Fruit fly (Drosophila melanogaster) whole organism, embryonic: ENCODE data around the gene CG11811.

Source experiments
- Bgb ChIP-seq: fragments of 200-800 bp; sonication (Bioruptor generic); IDR thresholded peaks from 2 replicates; pipeline ENCODE4 v1.3.6; 2022; ENCODE audit warnings: missing biosample characterization, missing genetic modification characterization; ENCODE audit not compliant: partially characterized antibody
- CG10366 ChIP-seq: fragments of 200-800 bp; sonication (Bioruptor generic); IDR thresholded peaks from 2 replicates; pipeline ENCODE4 v1.3.6; 2022; ENCODE audit warnings: missing biosample characterization, missing genetic modification characterization
- CG12236 ChIP-seq: fragments of 200-800 bp; sonication (Bioruptor generic); optimal IDR thresholded peaks from 2 replicates; lab custom pipeline; 2016; ENCODE audit warnings: missing biosample characterization, missing genetic modification characterization
- CG13424 ChIP-seq: fragments of 200-800 bp; sonication (Bioruptor generic); optimal IDR thresholded peaks from 2 replicates; lab custom pipeline; 2019; ENCODE audit warnings: missing biosample characterization, mild to moderate bottlenecking, missing genetic modification characterization, moderate library complexity
- CG15514 ChIP-seq: fragments of 200-800 bp; sonication (Bioruptor generic); optimal IDR thresholded peaks from 3 replicates; lab custom pipeline; 2017; ENCODE audit warnings: missing biosample characterization, missing genetic modification characterization, mild to moderate bottlenecking, moderate library complexity, missing genetic modification reagents
- CG15696 ChIP-seq: fragments of 200-800 bp; sonication (Bioruptor generic); optimal IDR thresholded peaks from 2 replicates; lab custom pipeline; 2019; ENCODE audit warnings: missing biosample characterization, mild to moderate bottlenecking, missing genetic modification characterization, moderate library complexity
- CG16779 ChIP-seq: fragments of 200-800 bp; sonication (Bioruptor generic); IDR thresholded peaks from 2 replicates; pipeline ENCODE4 v1.3.6; 2022; ENCODE audit warnings: missing biosample characterization, missing genetic modification characterization
- CG16815 ChIP-seq: fragments of 200-800 bp; sonication (Bioruptor generic); optimal IDR thresholded peaks from 3 replicates; lab custom pipeline; 2017; ENCODE audit warnings: missing biosample characterization, mild to moderate bottlenecking, missing genetic modification characterization
- CG4360 ChIP-seq: fragments of 200-800 bp; sonication (Bioruptor generic); IDR thresholded peaks from 2 replicates; pipeline ENCODE4 v1.3.6; 2022; ENCODE audit warnings: missing biosample characterization, missing genetic modification characterization
- CG4404 ChIP-seq: fragments of 200-800 bp; sonication (Bioruptor generic); IDR thresholded peaks from 2 replicates; pipeline ENCODE4 v1.3.6; 2022; ENCODE audit warnings: missing biosample characterization, missing genetic modification characterization
- CG6791 ChIP-seq: fragments of 200-800 bp; sonication (Bioruptor generic); IDR thresholded peaks from 3 replicates; pipeline ENCODE4 v1.3.6; 2022; ENCODE audit warnings: missing biosample characterization, missing genetic modification characterization; ENCODE audit not compliant: partially characterized antibody
- CG7357 ChIP-seq: fragments of 200-800 bp; sonication (Bioruptor generic); IDR thresholded peaks from 3 replicates; pipeline ENCODE4 v1.3.6; 2022; ENCODE audit warnings: missing biosample characterization, missing genetic modification characterization
- CG8924 ChIP-seq: fragments of 200-800 bp; optimal IDR thresholded peaks from 3 replicates; lab custom pipeline; 2019; ENCODE audit warnings: missing biosample characterization, mild to moderate bottlenecking, missing genetic modification characterization, moderate library complexity
- CG8944 ChIP-seq: fragments of 200-800 bp; sonication (Bioruptor generic); optimal IDR thresholded peaks from 3 replicates; lab custom pipeline; 2016; ENCODE audit warnings: missing biosample characterization, missing genetic modification characterization
- CG9797 ChIP-seq: fragments of 200-800 bp; sonication (Bioruptor generic); optimal IDR thresholded peaks from 3 replicates; lab custom pipeline; 2018; ENCODE audit warnings: missing biosample characterization, mild to moderate bottlenecking, missing genetic modification characterization
- CG9817 ChIP-seq: fragments of 200-800 bp; sonication (Bioruptor generic); optimal IDR thresholded peaks from 2 replicates; lab custom pipeline; 2018; ENCODE audit warnings: missing biosample characterization, mild to moderate bottlenecking, missing genetic modification characterization, moderate library complexity
- ERR ChIP-seq: fragments of 200-800 bp; sonication (Bioruptor generic); optimal IDR thresholded peaks from 2 replicates; lab custom pipeline; 2016; ENCODE audit warnings: missing biosample characterization, missing genetic modification characterization
- GATAe ChIP-seq: fragments of 200-800 bp; sonication (Bioruptor generic); conservative IDR thresholded peaks from 2 replicates; pipeline ENCODE4 v1.3.6; 2022; ENCODE audit warnings: missing biosample characterization, missing genetic modification characterization
- HLHmδ ChIP-seq: fragments of 200-800 bp; sonication (Bioruptor generic); optimal IDR thresholded peaks from 2 replicates; lab custom pipeline; 2018; ENCODE audit warnings: missing biosample characterization, mild to moderate bottlenecking, missing genetic modification characterization, moderate library complexity
- Hey ChIP-seq: fragments of 200-800 bp; sonication (Bioruptor generic); optimal IDR thresholded peaks from 3 replicates; lab custom pipeline; 2018; ENCODE audit warnings: missing biosample characterization, mild to moderate bottlenecking, missing genetic modification characterization
- Meics ChIP-seq: fragments of 200-800 bp; sonication (Bioruptor generic); optimal IDR thresholded peaks from 2 replicates; lab custom pipeline; 2017; ENCODE audit warnings: missing biosample characterization, mild to moderate bottlenecking, missing genetic modification characterization
- NC2α ChIP-seq: fragments of 200-800 bp; sonication (Bioruptor generic); optimal IDR thresholded peaks from 2 replicates; lab custom pipeline; 2016; ENCODE audit warnings: missing biosample characterization, missing genetic modification characterization
- PHDP ChIP-seq: fragments of 200-800 bp; sonication (Bioruptor generic); optimal IDR thresholded peaks from 3 replicates; lab custom pipeline; 2018; ENCODE audit warnings: missing biosample characterization, mild to moderate bottlenecking, missing genetic modification characterization, moderate library complexity
- Stat92E ChIP-seq, 3 experiments: fragments of >200 bp in 2 of 3; fragments of 200-800 bp in 1 of 3; sonication (Bioruptor generic) in 1 of 3; optimal IDR thresholded peaks; 2 replicates each; lab custom pipeline; 2017 to 2019; ENCODE audit warnings: missing biosample characterization in 3 of 3, missing genetic modification characterization in 3 of 3, mild to moderate bottlenecking in 1 of 3, moderate library complexity in 1 of 3
- amos ChIP-seq: fragments of 200-800 bp; sonication (Bioruptor generic); IDR thresholded peaks from 2 replicates; pipeline ENCODE4 v1.3.6; 2022; ENCODE audit warnings: missing biosample characterization, missing genetic modification characterization; ENCODE audit not compliant: partially characterized antibody
- ara ChIP-seq: fragments of 200-800 bp; sonication (Bioruptor generic); IDR thresholded peaks from 2 replicates; pipeline ENCODE4 v1.3.6; 2022; ENCODE audit warnings: missing biosample characterization, missing genetic modification characterization
- ato ChIP-seq: fragments of 200-800 bp; sonication (Bioruptor generic); IDR thresholded peaks from 2 replicates; pipeline ENCODE4 v1.3.6; 2022; ENCODE audit warnings: missing biosample characterization, missing genetic modification characterization; ENCODE audit not compliant: partially characterized antibody
- chinmo ChIP-seq: fragments of 200-800 bp; sonication (Bioruptor generic); IDR thresholded peaks from 4 replicates; pipeline ENCODE4 v1.3.6; 2022; ENCODE audit warnings: missing biosample characterization, missing genetic modification characterization; ENCODE audit not compliant: partially characterized antibody
- croc ChIP-seq: fragments of 200-800 bp; sonication (Bioruptor generic); conservative IDR thresholded peaks from 3 replicates; pipeline ENCODE4 v1.3.6; 2022; ENCODE audit warnings: missing biosample characterization, missing genetic modification characterization
- cwo ChIP-seq: fragments of 200-800 bp; sonication (Bioruptor generic); optimal IDR thresholded peaks from 3 replicates; lab custom pipeline; 2017; ENCODE audit warnings: missing biosample characterization, missing genetic modification characterization, mild to moderate bottlenecking, moderate library complexity, missing genetic modification reagents
- dan ChIP-seq: fragments of 200-800 bp; sonication (Bioruptor generic); IDR thresholded peaks from 2 replicates; pipeline ENCODE4 v1.3.6; 2022; ENCODE audit warnings: missing biosample characterization, missing genetic modification characterization
- exex ChIP-seq: fragments of 200-800 bp; sonication (Bioruptor generic); optimal IDR thresholded peaks from 4 replicates; lab custom pipeline; 2018; ENCODE audit warnings: missing biosample characterization, mild to moderate bottlenecking, missing genetic modification characterization, moderate library complexity
- fd3F ChIP-seq: fragments of 200-800 bp; sonication (Bioruptor generic); optimal IDR thresholded peaks from 2 replicates; lab custom pipeline; 2018; ENCODE audit warnings: missing biosample characterization, mild to moderate bottlenecking, missing genetic modification characterization, moderate library complexity
- fru ChIP-seq: fragments of >200 bp; optimal IDR thresholded peaks from 2 replicates; lab custom pipeline; 2017
- ftz-f1 ChIP-seq: fragments of 200-800 bp; sonication (Bioruptor generic); optimal IDR thresholded peaks from 2 replicates; lab custom pipeline; 2016; ENCODE audit warnings: missing biosample characterization, missing genetic modification characterization
- grau ChIP-seq: fragments of 200-800 bp; optimal IDR thresholded peaks from 3 replicates; lab custom pipeline; 2019; ENCODE audit warnings: missing biosample characterization, mild to moderate bottlenecking, missing genetic modification characterization, moderate library complexity
- hbn ChIP-seq: fragments of 200-800 bp; sonication (Bioruptor generic); IDR thresholded peaks from 2 replicates; pipeline ENCODE4 v1.3.6; 2022; ENCODE audit warnings: missing biosample characterization, missing genetic modification characterization; ENCODE audit not compliant: partially characterized antibody
- lab ChIP-seq: fragments of 200-800 bp; sonication (Bioruptor generic); optimal IDR thresholded peaks from 3 replicates; lab custom pipeline; 2017; ENCODE audit warnings: missing biosample characterization, missing genetic modification characterization, mild to moderate bottlenecking, moderate library complexity, missing genetic modification reagents
- nau ChIP-seq: fragments of 200-800 bp; sonication (Bioruptor generic); optimal IDR thresholded peaks from 3 replicates; lab custom pipeline; 2017; ENCODE audit warnings: missing biosample characterization, mild to moderate bottlenecking, missing genetic modification characterization, missing genetic modification reagents
- nom ChIP-seq: fragments of 200-800 bp; sonication (Bioruptor generic); optimal IDR thresholded peaks from 2 replicates; lab custom pipeline; 2017; ENCODE audit warnings: missing biosample characterization, missing genetic modification characterization, mild to moderate bottlenecking, moderate library complexity, missing genetic modification reagents
- pan ChIP-seq, 4 experiments: fragments of >200 bp in 3 of 4; fragments of 200-800 bp in 1 of 4; sonication (Bioruptor generic) in 1 of 4; optimal IDR thresholded peaks in 3 of 4; IDR thresholded peaks in 1 of 4; 2 replicates each; pipeline versions ENCODE4 v1.3.6 to Lab custom; 2017 to 2022; ENCODE audit warnings: missing biosample characterization in 2 of 4, missing genetic modification characterization in 2 of 4, mixed read lengths in 1 of 4
- pb ChIP-seq: fragments of 200-800 bp; sonication (Bioruptor generic); optimal IDR thresholded peaks from 3 replicates; lab custom pipeline; 2016; ENCODE audit warnings: missing biosample characterization, missing genetic modification characterization
- peb ChIP-seq: fragments of 200-800 bp; sonication (Bioruptor generic); IDR thresholded peaks from 2 replicates; pipeline ENCODE4 v1.3.6; 2022; ENCODE audit warnings: missing biosample characterization, missing genetic modification characterization
- prd ChIP-seq, 3 experiments: fragments of >200 bp in 2 of 3; fragments of 200-800 bp in 1 of 3; sonication (Bioruptor generic) in 1 of 3; optimal IDR thresholded peaks in 2 of 3; IDR thresholded peaks in 1 of 3; 2 replicates in 2 of 3; 3 replicates in 1 of 3; pipeline versions ENCODE4 v1.3.6 to Lab custom; 2017 to 2022; ENCODE audit warnings: missing biosample characterization in 1 of 3, missing genetic modification characterization in 1 of 3
- shn ChIP-seq: fragments of 200-800 bp; sonication (Bioruptor generic); optimal IDR thresholded peaks from 3 replicates; lab custom pipeline; 2016; ENCODE audit warnings: missing biosample characterization, missing genetic modification characterization
- sima ChIP-seq: fragments of 200-800 bp; sonication (Bioruptor generic); optimal IDR thresholded peaks from 2 replicates; lab custom pipeline; 2016; ENCODE audit warnings: missing biosample characterization, missing genetic modification characterization
- so ChIP-seq: fragments of 200-800 bp; sonication (Bioruptor generic); IDR thresholded peaks from 3 replicates; pipeline ENCODE4 v1.3.6; 2022; ENCODE audit warnings: missing biosample characterization, missing genetic modification characterization
- trem ChIP-seq: fragments of 200-800 bp; optimal IDR thresholded peaks from 3 replicates; lab custom pipeline; 2019; ENCODE audit warnings: missing biosample characterization, mild to moderate bottlenecking, missing genetic modification characterization, moderate library complexity

CG11811 gene

DNA sequence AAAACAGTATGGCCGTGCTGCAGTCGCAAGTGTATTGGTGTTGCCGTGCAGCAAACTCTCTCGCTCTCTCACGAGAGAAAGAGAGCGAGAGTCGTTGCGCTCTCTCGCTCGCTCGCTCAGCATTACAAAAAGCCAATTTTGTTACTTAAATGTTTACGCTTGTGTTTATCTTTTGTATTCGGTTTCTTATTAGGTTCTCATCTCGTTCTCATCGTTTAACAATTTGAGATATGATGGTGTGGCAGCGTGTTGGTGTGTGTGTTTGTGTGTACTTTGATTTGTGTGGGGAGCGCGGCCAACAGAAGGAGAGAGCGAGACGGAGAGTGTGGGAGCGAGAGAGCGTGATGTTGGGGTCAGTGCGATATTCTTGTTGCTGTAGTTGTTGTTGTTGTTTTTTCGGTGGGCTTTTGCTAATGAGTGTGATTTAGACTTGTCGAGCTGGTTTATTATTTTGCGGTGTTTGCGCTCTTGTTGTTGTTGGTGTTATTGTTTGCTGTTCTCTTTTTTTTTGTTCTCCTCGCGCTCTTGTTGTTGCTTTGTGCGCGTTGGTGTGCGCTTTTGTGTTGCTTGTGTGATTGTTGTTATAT lies 46.4 kb downstream of the CG11811 start (continued):
- TF ChIP-seq trem (tag; lab: Kevin White, UChicago) (peak; percentile 19), CG16779 (no peak), GATAe (GFP tag; lab: Robert Waterston, UW) (peak; percentile 54), peb (GFP tag; lab: Robert Waterston, UW) (no peak), ato (GFP tag; lab: Robert Waterston, UW) (no peak), exex (peak; percentile 89), CG8924 (tag; lab: Kevin White, UChicago) (peak; percentile 72), Meics (GFP tag; lab: Kevin White, UChicago) (peak; percentile 35), CG15696 (tag; lab: Kevin White, UChicago) (peak; percentile 49), Stat92E (GFP tag; optimal IDR thresholded peaks at IDR 0.05; lab: Kevin White, UChicago) (no peak), cwo (peak; percentile 54), CG16815 (GFP tag; lab: Kevin White, UChicago) (no peak), lab (peak; percentile 64), shn (no peak), PHDP (peak; percentile 42), nau (GFP tag; lab: Kevin White, UChicago) (peak; percentile 54), CG6791 (GFP tag; lab: Robert Waterston, UW) (no peak), NC2α (no peak), sima (GFP tag; lab: Kevin White, UChicago) (no peak), CG13424 (peak; percentile 65), hbn (GFP tag; lab: Robert Waterston, UW) (no peak), CG15514 (GFP tag; lab: Kevin White, UChicago) (peak; percentile 67), fd3F (GFP tag; lab: Kevin White, UChicago) (no peak), CG12236 (GFP tag; lab: Kevin White, UChicago) (no peak), prd (optimal IDR thresholded peaks at IDR 0.05; lab: Kevin White, UChicago) (no peak), prd (GFP tag; IDR thresholded peaks at IDR 0.05; lab: Robert Waterston, UW) (no peak), CG7357 (GFP tag; lab: Robert Waterston, UW) (no peak), ERR (GFP tag; lab: Kevin White, UChicago) (peak; percentile 9), nom (GFP tag; lab: Kevin White, UChicago) (peak; percentile 53), HLHmδ (GFP tag; lab: Kevin White, UChicago) (peak; percentile 58), pan (optimal IDR thresholded peaks at IDR 0.05; lab: Kevin White, UChicago) (no peak), pan (GFP tag; optimal IDR thresholded peaks at IDR 0.05 in 1 of 2, IDR thresholded peaks at IDR 0.05 in 1 of 2) (no peak), CG4360 (GFP tag; lab: Robert Waterston, UW) (peak; percentile 94), grau (tag; lab: Kevin White, UChicago) (no peak), pb (GFP tag; lab: Kevin White, UChicago) (peak; percentile 77), CG10366 (GFP tag; lab: Robert Waterston, UW) (no peak), ftz-f1 (peak; percentile 36), croc (GFP tag; lab: Robert Waterston, UW) (no peak), CG9797 (GFP tag; lab: Kevin White, UChicago) (no peak), Hey (tag; lab: Kevin White, UChicago) (peak; percentile 66), ara (GFP tag; lab: Robert Waterston, UW) (no peak), amos (GFP tag; lab: Robert Waterston, UW) (no peak), so (GFP tag; lab: Robert Waterston, UW) (peak; percentile 41; the same call in 2 of the 3 replicates), dan (GFP tag; lab: Robert Waterston, UW) (no peak), fru (lab: Kevin White, UChicago) (no peak), Bgb (GFP tag; lab: Robert Waterston, UW) (peak; percentile 41; the same call in 1 of the 2 replicates), CG8944 (GFP tag; lab: Kevin White, UChicago) (no peak), chinmo (GFP tag; lab: Robert Waterston, UW) (peak; percentile 91; the same call in 3 of the 4 replicates), CG4404 (no peak), CG9817 (tag; lab: Kevin White, UChicago) (no peak)
